Fruit fly (Drosophila melanogaster) whole organism, embryonic: Measurements from ENCODE around the gene Sema5c.

Experiments
- Adf1 ChIP-seq: fragments of 200-800 bp; sonication (Bioruptor generic); IDR thresholded peaks from 2 replicates; pipeline ENCODE4 v1.3.6; 2022; ENCODE audit warnings: missing biosample characterization, missing genetic modification characterization
- Aef1 ChIP-seq: fragments of 200-800 bp; sonication (Bioruptor generic); IDR thresholded peaks from 3 replicates; pipeline ENCODE4 v1.3.6; 2022; ENCODE audit warnings: missing biosample characterization, missing genetic modification characterization
- CG11247 ChIP-seq: fragments of 200-800 bp; sonication (Bioruptor generic); IDR thresholded peaks from 2 replicates; pipeline ENCODE4 v1.3.6; 2022; ENCODE audit warnings: missing biosample characterization, missing genetic modification characterization
- CG11696 ChIP-seq: fragments of 200-800 bp; sonication (Bioruptor generic); IDR thresholded peaks from 2 replicates; pipeline ENCODE4 v1.3.6; 2022; ENCODE audit warnings: missing biosample characterization, missing genetic modification characterization
- CG15011 ChIP-seq: fragments of 200-800 bp; sonication (Bioruptor generic); optimal IDR thresholded peaks from 3 replicates; lab custom pipeline; 2018; ENCODE audit warnings: missing biosample characterization, mild to moderate bottlenecking, missing genetic modification characterization
- CG1647 ChIP-seq: fragments of 200-800 bp; sonication (Bioruptor generic); optimal IDR thresholded peaks from 3 replicates; lab custom pipeline; 2016; ENCODE audit warnings: missing biosample characterization, missing genetic modification characterization
- CG16813 ChIP-seq: fragments of 200-800 bp; sonication (Bioruptor generic); IDR thresholded peaks from 3 replicates; pipeline ENCODE4 v1.3.6; 2022; ENCODE audit warnings: missing biosample characterization, missing genetic modification characterization; ENCODE audit not compliant: partially characterized antibody
- CG16863 ChIP-seq: fragments of 200-800 bp; sonication (Bioruptor generic); optimal IDR thresholded peaks from 3 replicates; lab custom pipeline; 2016; ENCODE audit warnings: missing biosample characterization, missing genetic modification characterization
- CG17802 ChIP-seq: fragments of 200-800 bp; sonication (Bioruptor generic); optimal IDR thresholded peaks from 2 replicates; lab custom pipeline; 2018; ENCODE audit warnings: missing biosample characterization, mild to moderate bottlenecking, missing genetic modification characterization, moderate library complexity
- CG17912 ChIP-seq: fragments of 200-800 bp; sonication (Bioruptor generic); optimal IDR thresholded peaks from 2 replicates; lab custom pipeline; 2018; ENCODE audit warnings: missing biosample characterization, mild to moderate bottlenecking, missing genetic modification characterization
- CG2889 ChIP-seq: fragments of 200-800 bp; sonication (Bioruptor generic); IDR thresholded peaks from 3 replicates; pipeline ENCODE4 v1.3.6; 2022; ENCODE audit warnings: missing biosample characterization, missing genetic modification characterization
- CG3163 ChIP-seq: fragments of 200-800 bp; sonication (Bioruptor generic); optimal IDR thresholded peaks from 3 replicates; lab custom pipeline; 2016; ENCODE audit warnings: missing biosample characterization, missing genetic modification characterization
- CG34224 ChIP-seq: fragments of 200-800 bp; sonication (Bioruptor generic); IDR thresholded peaks from 3 replicates; pipeline ENCODE4 v1.3.6; 2022; ENCODE audit warnings: missing biosample characterization, missing genetic modification characterization; ENCODE audit not compliant: partially characterized antibody
- CG7556 ChIP-seq: fragments of 200-800 bp; sonication (Bioruptor generic); optimal IDR thresholded peaks from 2 replicates; lab custom pipeline; 2017; ENCODE audit warnings: missing biosample characterization, mild to moderate bottlenecking, missing genetic modification characterization
- CG8089 ChIP-seq: fragments of 200-800 bp; sonication (Bioruptor generic); optimal IDR thresholded peaks from 3 replicates; lab custom pipeline; 2016; ENCODE audit warnings: missing biosample characterization, missing genetic modification characterization
- CG8388 ChIP-seq: fragments of 200-800 bp; sonication (Bioruptor generic); optimal IDR thresholded peaks from 2 replicates; lab custom pipeline; 2019; ENCODE audit warnings: missing biosample characterization, mild to moderate bottlenecking, missing genetic modification characterization, moderate library complexity
- CG8478 ChIP-seq: fragments of >200 bp; optimal IDR thresholded peaks from 2 replicates; lab custom pipeline; 2018
- CG9817 ChIP-seq: fragments of 200-800 bp; sonication (Bioruptor generic); optimal IDR thresholded peaks from 2 replicates; lab custom pipeline; 2018; ENCODE audit warnings: missing biosample characterization, mild to moderate bottlenecking, missing genetic modification characterization, moderate library complexity
- CG9932 ChIP-seq: fragments of 200-800 bp; sonication (Bioruptor generic); IDR thresholded peaks from 2 replicates; pipeline ENCODE4 v1.3.6; 2022; ENCODE audit warnings: missing biosample characterization, missing genetic modification characterization
- CHES-1-like ChIP-seq: fragments of 200-800 bp; sonication (Bioruptor generic); optimal IDR thresholded peaks from 2 replicates; lab custom pipeline; 2016; ENCODE audit warnings: missing biosample characterization, missing genetic modification characterization
- Chrac-16 ChIP-seq: fragments of 200-800 bp; sonication (Bioruptor generic); optimal IDR thresholded peaks from 3 replicates; lab custom pipeline; 2016; ENCODE audit warnings: missing biosample characterization, missing genetic modification characterization
- Fer2 ChIP-seq: fragments of 200-800 bp; sonication (Bioruptor generic); optimal IDR thresholded peaks from 2 replicates; lab custom pipeline; 2018; ENCODE audit warnings: missing biosample characterization, mild to moderate bottlenecking, missing genetic modification characterization, moderate library complexity
- Gsc ChIP-seq: fragments of 200-800 bp; sonication (Bioruptor generic); IDR thresholded peaks from 2 replicates; pipeline ENCODE4 v1.3.6; 2022; ENCODE audit warnings: missing biosample characterization, missing genetic modification characterization
- Kr ChIP-seq: fragments of 200-800 bp; sonication (Bioruptor generic); optimal IDR thresholded peaks from 2 replicates; lab custom pipeline; 2017; ENCODE audit warnings: missing biosample characterization, mild to moderate bottlenecking, missing genetic modification characterization
- MESR4 ChIP-seq: fragments of 200-800 bp; sonication (Bioruptor generic); optimal IDR thresholded peaks from 2 replicates; lab custom pipeline; 2018; ENCODE audit warnings: missing biosample characterization, mild to moderate bottlenecking, missing genetic modification characterization, moderate library complexity
- Mes4 ChIP-seq: fragments of 200-800 bp; sonication (Bioruptor generic); optimal IDR thresholded peaks from 2 replicates; lab custom pipeline; 2016; ENCODE audit warnings: missing biosample characterization, missing genetic modification characterization
- NFAT ChIP-seq: fragments of 200-800 bp; sonication (Bioruptor generic); IDR thresholded peaks from 2 replicates; pipeline ENCODE4 v1.3.6; 2022; ENCODE audit warnings: missing biosample characterization, missing genetic modification characterization
- Rx ChIP-seq: fragments of 200-800 bp; sonication (Bioruptor generic); IDR thresholded peaks from 2 replicates; pipeline ENCODE4 v1.3.6; 2022; ENCODE audit warnings: missing biosample characterization, missing genetic modification characterization
- Trl ChIP-seq, 3 experiments: fragments of >200 bp in 2 of 3; fragments of 200-800 bp in 1 of 3; sonication (Bioruptor generic) in 1 of 3; optimal IDR thresholded peaks; 2 replicates in 1 of 3; 3 replicates in 2 of 3; lab custom pipeline; 2016 to 2017; ENCODE audit warnings: missing biosample characterization in 1 of 3, missing genetic modification characterization in 1 of 3
- bbx ChIP-seq: fragments of 200-800 bp; sonication (Bioruptor generic); IDR thresholded peaks from 2 replicates; pipeline ENCODE4 v1.3.6; 2022; ENCODE audit warnings: missing biosample characterization, missing genetic modification characterization; ENCODE audit not compliant: partially characterized antibody
- br ChIP-seq: fragments of >200 bp; optimal IDR thresholded peaks from 2 replicates; lab custom pipeline; 2017
- cas ChIP-seq: fragments of 200-800 bp; sonication (Bioruptor generic); IDR thresholded peaks from 2 replicates; pipeline ENCODE4 v1.3.6; 2022; ENCODE audit warnings: missing biosample characterization, missing genetic modification characterization
- cato ChIP-seq: fragments of 200-800 bp; sonication (Bioruptor generic); optimal IDR thresholded peaks from 2 replicates; lab custom pipeline; 2016; ENCODE audit warnings: missing biosample characterization, missing genetic modification characterization, borderline replicate concordance
- corto ChIP-seq: fragments of 200-800 bp; sonication (Bioruptor generic); optimal IDR thresholded peaks from 2 replicates; lab custom pipeline; 2016; ENCODE audit warnings: missing biosample characterization, mild to moderate bottlenecking, missing genetic modification characterization, moderate library complexity
- da ChIP-seq: fragments of 200-800 bp; sonication (Bioruptor generic); optimal IDR thresholded peaks from 2 replicates; lab custom pipeline; 2016; ENCODE audit warnings: missing biosample characterization, missing genetic modification characterization
- dm ChIP-seq: fragments of 200-800 bp; sonication (Bioruptor generic); optimal IDR thresholded peaks from 3 replicates; lab custom pipeline; 2016; ENCODE audit warnings: missing biosample characterization, missing genetic modification characterization
- dmrt99B ChIP-seq: fragments of 200-800 bp; sonication (Bioruptor generic); optimal IDR thresholded peaks from 2 replicates; lab custom pipeline; 2018; ENCODE audit warnings: missing biosample characterization, mild to moderate bottlenecking, missing genetic modification characterization, moderate library complexity
- eve ChIP-seq, 2 experiments: fragments of >200 bp; optimal IDR thresholded peaks; 2 replicates each; lab custom pipeline; 2017; ENCODE audit warnings: missing biosample characterization in 2 of 2, missing genetic modification characterization in 2 of 2
- hb ChIP-seq: fragments of 200-800 bp; sonication (Bioruptor generic); IDR thresholded peaks from 3 replicates; pipeline ENCODE4 v1.3.6; 2022; ENCODE audit warnings: missing biosample characterization, missing genetic modification characterization; ENCODE audit not compliant: partially characterized antibody
- hth ChIP-seq: fragments of >200 bp; optimal IDR thresholded peaks from 2 replicates; lab custom pipeline; 2017; ENCODE audit warnings: inconsistent platforms
- knrl ChIP-seq: fragments of 200-800 bp; sonication (Bioruptor generic); IDR thresholded peaks from 3 replicates; pipeline ENCODE4 v1.3.6; 2022; ENCODE audit warnings: missing biosample characterization, missing genetic modification characterization; ENCODE audit not compliant: partially characterized antibody
- maf-S ChIP-seq: fragments of 200-800 bp; sonication (Bioruptor generic); optimal IDR thresholded peaks from 2 replicates; lab custom pipeline; 2016; ENCODE audit warnings: missing biosample characterization, missing genetic modification characterization
- oc ChIP-seq: fragments of 200-800 bp; sonication (Bioruptor generic); optimal IDR thresholded peaks from 2 replicates; lab custom pipeline; 2018; ENCODE audit warnings: missing biosample characterization, mild to moderate bottlenecking, missing genetic modification characterization, moderate library complexity
- ranshi ChIP-seq: fragments of 200-800 bp; sonication (Bioruptor generic); IDR thresholded peaks from 2 replicates; pipeline ENCODE4 v1.3.6; 2022; ENCODE audit warnings: missing biosample characterization, missing genetic modification characterization
- sc ChIP-seq, 3 experiments: fragments of >200 bp in 2 of 3; fragments of 200-800 bp in 1 of 3; sonication (Bioruptor generic) in 1 of 3; optimal IDR thresholded peaks; 2 replicates in 2 of 3; 3 replicates in 1 of 3; lab custom pipeline; 2017; ENCODE audit warnings: mild to moderate bottlenecking in 1 of 3, missing biosample characterization in 1 of 3, missing genetic modification characterization in 1 of 3, missing genetic modification reagents in 1 of 3
- slou ChIP-seq: fragments of 200-800 bp; sonication (Bioruptor generic); optimal IDR thresholded peaks from 3 replicates; lab custom pipeline; 2016; ENCODE audit warnings: missing biosample characterization, missing genetic modification characterization
- sug ChIP-seq: fragments of 200-800 bp; optimal IDR thresholded peaks from 2 replicates; lab custom pipeline; 2019; ENCODE audit warnings: missing biosample characterization, mild to moderate bottlenecking, missing genetic modification characterization, moderate library complexity
- trem ChIP-seq: fragments of 200-800 bp; optimal IDR thresholded peaks from 3 replicates; lab custom pipeline; 2019; ENCODE audit warnings: missing biosample characterization, mild to moderate bottlenecking, missing genetic modification characterization, moderate library complexity
- ttk ChIP-seq: fragments of 200-800 bp; sonication (Bioruptor generic); IDR thresholded peaks from 2 replicates; pipeline ENCODE4 v2.1.2; 2022; ENCODE audit warnings: missing biosample characterization, missing genetic modification characterization
- tup ChIP-seq: fragments of 200-800 bp; sonication (Bioruptor generic); optimal IDR thresholded peaks from 2 replicates; lab custom pipeline; 2016; ENCODE audit warnings: missing biosample characterization, mild to moderate bottlenecking, missing genetic modification characterization, moderate library complexity
- vvl ChIP-seq: fragments of 200-800 bp; sonication (Bioruptor generic); IDR thresholded peaks from 2 replicates; pipeline ENCODE4 v1.3.6; 2022; ENCODE audit warnings: missing biosample characterization, missing genetic modification characterization
- wek ChIP-seq: fragments of 200-800 bp; sonication (Bioruptor generic); optimal IDR thresholded peaks from 3 replicates; lab custom pipeline; 2018; ENCODE audit warnings: missing biosample characterization, mild to moderate bottlenecking, missing genetic modification characterization, moderate library complexity

Sema5c gene

dm6 chr3L:12050629-12051028, 31.0 kb downstream of the Sema5c start (continued):
- TF ChIP-seq CG8478 (lab: Kevin White, UChicago) (no peak), Adf1 (GFP tag; lab: Robert Waterston, UW) (no peak), tup (GFP tag; lab: Kevin White, UChicago) (no peak), NFAT (GFP tag; lab: Robert Waterston, UW) (no peak), CG17802 (tag; lab: Kevin White, UChicago) (no peak), cato (GFP tag; lab: Kevin White, UChicago) (no peak), maf-S (GFP tag; lab: Kevin White, UChicago) (no peak), dm (GFP tag; lab: Kevin White, UChicago) (no peak), CG34224 (GFP tag; lab: Robert Waterston, UW) (no peak), Trl (optimal IDR thresholded peaks at IDR 0.05; lab: Kevin White, UChicago) (no peak), Trl (GFP tag; optimal IDR thresholded peaks at IDR 0.05; lab: Kevin White, UChicago) (no peak), corto (GFP tag; lab: Kevin White, UChicago) (no peak), eve (GFP tag; optimal IDR thresholded peaks at IDR 0.05; lab: Kevin White, UChicago) (no peak), sc (optimal IDR thresholded peaks at IDR 0.05; lab: Kevin White, UChicago) (no peak), sc (GFP tag; optimal IDR thresholded peaks at IDR 0.05; lab: Kevin White, UChicago) (no peak), CG16863 (GFP tag; lab: Kevin White, UChicago) (no peak), sug (tag; lab: Kevin White, UChicago) (no peak), CG11696 (GFP tag; lab: Robert Waterston, UW) (no peak), oc (no peak), dmrt99B (tag; lab: Kevin White, UChicago) (peak; percentile 42), wek (GFP tag; lab: Kevin White, UChicago) (no peak), knrl (GFP tag; lab: Robert Waterston, UW) (no peak), hb (GFP tag; lab: Robert Waterston, UW) (no peak), slou (GFP tag; lab: Kevin White, UChicago) (no peak), CG7556 (no peak), trem (tag; lab: Kevin White, UChicago) (no peak), br (no peak), Chrac-16 (no peak), CG1647 (no peak), CG9817 (tag; lab: Kevin White, UChicago) (peak; percentile 37), cas (no peak), CG8089 (GFP tag; lab: Kevin White, UChicago) (no peak), Kr (GFP tag; lab: Kevin White, UChicago) (no peak), Rx (GFP tag; lab: Robert Waterston, UW) (no peak), Gsc (GFP tag; lab: Robert Waterston, UW) (no peak), CG17912 (GFP tag; lab: Kevin White, UChicago) (no peak), ttk (GFP tag; lab: Robert Waterston, UW) (0 out of 2 replicates have a peak, but pooled peaks have one; percentile 12), CG15011 (GFP tag; lab: Kevin White, UChicago) (no peak), MESR4 (GFP tag; lab: Kevin White, UChicago) (no peak), Mes4 (GFP tag; lab: Kevin White, UChicago) (no peak), CG16813 (GFP tag; lab: Robert Waterston, UW) (no peak), CG11247 (GFP tag; lab: Robert Waterston, UW) (no peak), CG3163 (GFP tag; lab: Kevin White, UChicago) (no peak), hth (lab: Kevin White, UChicago) (no peak), CHES-1-like (GFP tag; lab: Kevin White, UChicago) (no peak), da (GFP tag; lab: Kevin White, UChicago) (no peak), CG8388 (peak; percentile 4), CG9932 (GFP tag; lab: Robert Waterston, UW) (peak; percentile 48), ranshi (GFP tag; lab: Robert Waterston, UW) (no peak; the same call in 1 of the 2 replicates), vvl (GFP tag; lab: Robert Waterston, UW) (peak; percentile 61), CG2889 (GFP tag; lab: Robert Waterston, UW) (no peak), bbx (GFP tag; lab: Robert Waterston, UW) (no peak), Fer2 (tag; lab: Kevin White, UChicago) (no peak), Aef1 (GFP tag; lab: Robert Waterston, UW) (peak; percentile 27; the same call in 1 of the 3 replicates)
